Fruit fly (Drosophila melanogaster) whole organism, embryonic: Measurements from ENCODE around the gene CG12592.

Source experiments
- BEAF-32 ChIP-seq: fragments of 200-800 bp; sonication (Bioruptor generic); optimal IDR thresholded peaks from 3 replicates; lab custom pipeline; 2017; ENCODE audit warnings: missing biosample characterization, missing genetic modification characterization, mild to moderate bottlenecking, moderate library complexity, missing genetic modification reagents
- CG10267 ChIP-seq: fragments of 200-800 bp; sonication (Bioruptor generic); optimal IDR thresholded peaks from 2 replicates; lab custom pipeline; 2018; ENCODE audit warnings: missing biosample characterization, mild to moderate bottlenecking, missing genetic modification characterization, moderate library complexity
- CG10959 ChIP-seq: fragments of 200-800 bp; sonication (Bioruptor generic); IDR thresholded peaks from 2 replicates; pipeline ENCODE4 v1.3.6; 2022; ENCODE audit warnings: missing biosample characterization, missing genetic modification characterization
- CG10979 ChIP-seq: fragments of 200-800 bp; sonication (Bioruptor generic); optimal IDR thresholded peaks from 2 replicates; lab custom pipeline; 2018; ENCODE audit warnings: missing biosample characterization, mild to moderate bottlenecking, missing genetic modification characterization, moderate library complexity
- CG11093 ChIP-seq: fragments of 200-800 bp; sonication (Bioruptor generic); IDR thresholded peaks from 3 replicates; pipeline ENCODE4 v1.3.6; 2022; ENCODE audit warnings: missing biosample characterization, missing genetic modification characterization
- CG11247 ChIP-seq: fragments of 200-800 bp; sonication (Bioruptor generic); IDR thresholded peaks from 2 replicates; pipeline ENCODE4 v1.3.6; 2022; ENCODE audit warnings: missing biosample characterization, missing genetic modification characterization
- CG11504 ChIP-seq: fragments of 200-800 bp; sonication (Bioruptor generic); optimal IDR thresholded peaks from 3 replicates; lab custom pipeline; 2019; ENCODE audit warnings: missing biosample characterization, mild to moderate bottlenecking, missing genetic modification characterization, moderate library complexity
- CG1233 ChIP-seq: fragments of 200-800 bp; sonication (Bioruptor generic); optimal IDR thresholded peaks from 4 replicates; lab custom pipeline; 2018; ENCODE audit warnings: missing biosample characterization, mild to moderate bottlenecking, missing genetic modification characterization
- CG14710 ChIP-seq: fragments of 200-800 bp; sonication (Bioruptor generic); optimal IDR thresholded peaks from 3 replicates; lab custom pipeline; 2019; ENCODE audit warnings: missing biosample characterization, mild to moderate bottlenecking, missing genetic modification characterization, moderate library complexity
- CG17186 ChIP-seq: fragments of 200-800 bp; sonication (Bioruptor generic); optimal IDR thresholded peaks from 3 replicates; lab custom pipeline; 2017; ENCODE audit warnings: missing biosample characterization, missing genetic modification reagents, missing genetic modification characterization
- CG17385 ChIP-seq: fragments of 200-800 bp; sonication (Bioruptor generic); optimal IDR thresholded peaks from 3 replicates; lab custom pipeline; 2018; ENCODE audit warnings: missing biosample characterization, mild to moderate bottlenecking, missing genetic modification characterization
- CG18619 ChIP-seq: fragments of 200-800 bp; sonication (Bioruptor generic); optimal IDR thresholded peaks from 3 replicates; lab custom pipeline; 2017; ENCODE audit warnings: missing biosample characterization, mild to moderate bottlenecking, missing genetic modification characterization
- CG7357 ChIP-seq: fragments of 200-800 bp; sonication (Bioruptor generic); IDR thresholded peaks from 3 replicates; pipeline ENCODE4 v1.3.6; 2022; ENCODE audit warnings: missing biosample characterization, missing genetic modification characterization
- CG9609 ChIP-seq: fragments of 200-800 bp; sonication (Bioruptor generic); optimal IDR thresholded peaks from 3 replicates; lab custom pipeline; 2016; ENCODE audit warnings: missing biosample characterization, missing genetic modification characterization
- CG9727 ChIP-seq: fragments of 200-800 bp; sonication (Bioruptor generic); optimal IDR thresholded peaks from 3 replicates; lab custom pipeline; 2017; ENCODE audit warnings: missing biosample characterization, mild to moderate bottlenecking, missing genetic modification characterization
- CoRest ChIP-seq: fragments of 200-800 bp; sonication (Bioruptor generic); optimal IDR thresholded peaks from 3 replicates; lab custom pipeline; 2018; ENCODE audit warnings: missing biosample characterization, mild to moderate bottlenecking, missing genetic modification characterization, moderate library complexity
- D19A ChIP-seq: fragments of 200-800 bp; optimal IDR thresholded peaks from 3 replicates; lab custom pipeline; 2019; ENCODE audit warnings: missing biosample characterization, mild to moderate bottlenecking, missing genetic modification characterization, moderate library complexity
- Dek ChIP-seq: fragments of 200-800 bp; sonication (Bioruptor generic); optimal IDR thresholded peaks from 3 replicates; lab custom pipeline; 2019; ENCODE audit warnings: missing biosample characterization, mild to moderate bottlenecking, missing genetic modification characterization, moderate library complexity
- Lhr ChIP-seq: fragments of 200-800 bp; sonication (Bioruptor generic); optimal IDR thresholded peaks from 3 replicates; lab custom pipeline; 2017; ENCODE audit warnings: mild to moderate bottlenecking, missing biosample characterization, missing genetic modification reagents, missing genetic modification characterization
- MTF-1 ChIP-seq: fragments of 200-800 bp; sonication (Bioruptor generic); optimal IDR thresholded peaks from 2 replicates; lab custom pipeline; 2018; ENCODE audit warnings: missing biosample characterization, mild to moderate bottlenecking, missing genetic modification characterization, borderline replicate concordance
- Meics ChIP-seq: fragments of 200-800 bp; sonication (Bioruptor generic); optimal IDR thresholded peaks from 2 replicates; lab custom pipeline; 2017; ENCODE audit warnings: missing biosample characterization, mild to moderate bottlenecking, missing genetic modification characterization
- Myb ChIP-seq: fragments of 200-800 bp; sonication (Bioruptor generic); optimal IDR thresholded peaks from 2 replicates; lab custom pipeline; 2016; ENCODE audit warnings: missing biosample characterization, missing genetic modification characterization
- NC2β ChIP-seq: fragments of 200-800 bp; sonication (Bioruptor generic); optimal IDR thresholded peaks from 2 replicates; lab custom pipeline; 2016; ENCODE audit warnings: missing biosample characterization, missing genetic modification characterization
- Nf-YC ChIP-seq: fragments of 200-800 bp; optimal IDR thresholded peaks from 3 replicates; lab custom pipeline; 2019; ENCODE audit warnings: missing biosample characterization, mild to moderate bottlenecking, missing genetic modification characterization, moderate library complexity
- Oli ChIP-seq: fragments of 200-800 bp; sonication (Bioruptor generic); optimal IDR thresholded peaks from 2 replicates; lab custom pipeline; 2018; ENCODE audit warnings: missing biosample characterization, mild to moderate bottlenecking, missing genetic modification characterization, moderate library complexity
- Pdp1 ChIP-seq, 2 experiments: fragments of 200-800 bp; sonication (Bioruptor generic); optimal IDR thresholded peaks; 3 replicates each; lab custom pipeline; 2016; ENCODE audit warnings: missing biosample characterization in 2 of 2, missing genetic modification characterization in 2 of 2, mild to moderate bottlenecking in 1 of 2, moderate library complexity in 1 of 2
- Sry-δ ChIP-seq: fragments of 200-800 bp; sonication (Bioruptor generic); optimal IDR thresholded peaks from 2 replicates; lab custom pipeline; 2016; ENCODE audit warnings: missing biosample characterization, missing genetic modification characterization
- Stat92E ChIP-seq, 3 experiments: fragments of >200 bp in 2 of 3; fragments of 200-800 bp in 1 of 3; sonication (Bioruptor generic) in 1 of 3; optimal IDR thresholded peaks; 2 replicates each; lab custom pipeline; 2017 to 2019; ENCODE audit warnings: missing biosample characterization in 3 of 3, missing genetic modification characterization in 3 of 3, mild to moderate bottlenecking in 1 of 3, moderate library complexity in 1 of 3
- chif ChIP-seq, 2 experiments: fragments of 200-800 bp; sonication (Bioruptor generic); optimal IDR thresholded peaks; 3 replicates each; lab custom pipeline; 2016; ENCODE audit warnings: missing biosample characterization in 2 of 2, missing genetic modification characterization in 2 of 2
- ewg ChIP-seq: fragments of 200-800 bp; sonication (Bioruptor generic); optimal IDR thresholded peaks from 3 replicates; lab custom pipeline; 2017; ENCODE audit warnings: mild to moderate bottlenecking, missing biosample characterization, missing genetic modification reagents, missing genetic modification characterization
- gem ChIP-seq: fragments of 200-800 bp; sonication (Bioruptor generic); optimal IDR thresholded peaks from 2 replicates; lab custom pipeline; 2019; ENCODE audit warnings: missing biosample characterization, mild to moderate bottlenecking, missing genetic modification characterization, moderate library complexity
- gfzf ChIP-seq: fragments of 200-800 bp; sonication (Bioruptor generic); optimal IDR thresholded peaks from 2 replicates; lab custom pipeline; 2016; ENCODE audit warnings: missing biosample characterization, mild to moderate bottlenecking, missing genetic modification characterization, moderate library complexity
- gro ChIP-seq: fragments of 200-800 bp; sonication (Bioruptor generic); optimal IDR thresholded peaks from 2 replicates; lab custom pipeline; 2016; ENCODE audit warnings: missing biosample characterization, missing genetic modification characterization
- gsb-n ChIP-seq: fragments of 200-800 bp; sonication (Bioruptor generic); optimal IDR thresholded peaks from 3 replicates; lab custom pipeline; 2018; ENCODE audit warnings: missing biosample characterization, mild to moderate bottlenecking, missing genetic modification characterization
- hbn ChIP-seq: fragments of 200-800 bp; sonication (Bioruptor generic); IDR thresholded peaks from 2 replicates; pipeline ENCODE4 v1.3.6; 2022; ENCODE audit warnings: missing biosample characterization, missing genetic modification characterization; ENCODE audit not compliant: partially characterized antibody
- hkb ChIP-seq, 2 experiments: fragments of 200-800 bp in 1 of 2; fragments of >200 bp in 1 of 2; sonication (Bioruptor generic) in 1 of 2; IDR thresholded peaks in 1 of 2; optimal IDR thresholded peaks in 1 of 2; 2 replicates each; pipeline versions ENCODE4 v1.3.6 to Lab custom; 2017 to 2022; ENCODE audit warnings: missing biosample characterization in 1 of 2, missing genetic modification characterization in 1 of 2
- insv ChIP-seq, 2 experiments: fragments of 200-800 bp; sonication (Bioruptor generic); optimal IDR thresholded peaks; 3 replicates each; lab custom pipeline; 2016 to 2018; ENCODE audit warnings: missing biosample characterization in 2 of 2, missing genetic modification characterization in 2 of 2
- lov ChIP-seq, 2 experiments: fragments of 200-800 bp in 1 of 2; fragments of >200 bp in 1 of 2; sonication (Bioruptor generic) in 1 of 2; IDR thresholded peaks in 1 of 2; optimal IDR thresholded peaks in 1 of 2; 2 replicates in 1 of 2; 3 replicates in 1 of 2; pipeline versions ENCODE4 v1.3.6 to Lab custom; 2017 to 2022; ENCODE audit warnings: missing biosample characterization in 1 of 2, missing genetic modification characterization in 1 of 2
- nom ChIP-seq: fragments of 200-800 bp; sonication (Bioruptor generic); optimal IDR thresholded peaks from 2 replicates; lab custom pipeline; 2017; ENCODE audit warnings: missing biosample characterization, missing genetic modification characterization, mild to moderate bottlenecking, moderate library complexity, missing genetic modification reagents
- otp ChIP-seq: fragments of 200-800 bp; sonication (Bioruptor generic); IDR thresholded peaks from 3 replicates; pipeline ENCODE4, ENCODE4 v1.3.6; 2022; ENCODE audit warnings: missing biosample characterization, missing genetic modification characterization
- pho ChIP-seq: fragments of 200-800 bp; sonication (Bioruptor generic); optimal IDR thresholded peaks from 2 replicates; lab custom pipeline; 2016; ENCODE audit warnings: missing biosample characterization, missing genetic modification characterization
- phol ChIP-seq: fragments of 200-800 bp; sonication (Bioruptor generic); optimal IDR thresholded peaks from 3 replicates; lab custom pipeline; 2018; ENCODE audit warnings: missing biosample characterization, mild to moderate bottlenecking, missing genetic modification characterization, moderate library complexity
- shn ChIP-seq: fragments of 200-800 bp; sonication (Bioruptor generic); optimal IDR thresholded peaks from 3 replicates; lab custom pipeline; 2016; ENCODE audit warnings: missing biosample characterization, missing genetic modification characterization
- stwl ChIP-seq: fragments of 200-800 bp; sonication (Bioruptor generic); optimal IDR thresholded peaks from 3 replicates; lab custom pipeline; 2018; ENCODE audit warnings: missing biosample characterization, mild to moderate bottlenecking, missing genetic modification characterization, moderate library complexity
- sug ChIP-seq: fragments of 200-800 bp; optimal IDR thresholded peaks from 2 replicates; lab custom pipeline; 2019; ENCODE audit warnings: missing biosample characterization, mild to moderate bottlenecking, missing genetic modification characterization, moderate library complexity
- trem ChIP-seq: fragments of 200-800 bp; optimal IDR thresholded peaks from 3 replicates; lab custom pipeline; 2019; ENCODE audit warnings: missing biosample characterization, mild to moderate bottlenecking, missing genetic modification characterization, moderate library complexity
- tup ChIP-seq: fragments of 200-800 bp; sonication (Bioruptor generic); optimal IDR thresholded peaks from 2 replicates; lab custom pipeline; 2016; ENCODE audit warnings: missing biosample characterization, mild to moderate bottlenecking, missing genetic modification characterization, moderate library complexity
- vfl ChIP-seq: fragments of 200-800 bp; sonication (Bioruptor generic); optimal IDR thresholded peaks from 2 replicates; lab custom pipeline; 2016; ENCODE audit warnings: missing biosample characterization, missing genetic modification characterization

The CG12592 gene

dm6 chr3R:10349987-10350386, 11.8 kb downstream of the CG12592 start, which contains the start of gene jumu (continued):
- TF ChIP-seq lov (optimal IDR thresholded peaks at IDR 0.05; lab: Kevin White, UChicago) (no peak), lov (GFP tag; IDR thresholded peaks at IDR 0.05; lab: Robert Waterston, UW) (no peak), NC2β (GFP tag; lab: Kevin White, UChicago) (peak; percentile 34), Stat92E (GFP tag; optimal IDR thresholded peaks at IDR 0.05; lab: Kevin White, UChicago) (peak in 1 of 3 experiments; percentile 45), CG11504 (tag; lab: Kevin White, UChicago) (peak; percentile 75), nom (GFP tag; lab: Kevin White, UChicago) (peak; percentile 16), shn (GFP tag; lab: Kevin White, UChicago) (peak; percentile 5), gro (peak; percentile 34), otp (GFP tag; lab: Robert Waterston, UW) (no peak), Lhr (GFP tag; lab: Kevin White, UChicago) (peak; percentile 96), CG17186 (GFP tag; lab: Kevin White, UChicago) (peak; percentile 61), pho (peak; percentile 17), hbn (GFP tag; lab: Robert Waterston, UW) (no peak), CG11247 (no peak), CG18619 (GFP tag; lab: Kevin White, UChicago) (peak; percentile 9), sug (tag; lab: Kevin White, UChicago) (peak; percentile 41), vfl (peak; percentile 31), CG10979 (tag; lab: Kevin White, UChicago) (no peak), CG7357 (GFP tag; lab: Robert Waterston, UW) (no peak), Nf-YC (peak; percentile 25), BEAF-32 (peak; percentile 58), CoRest (tag; lab: Kevin White, UChicago) (peak; percentile 80), phol (peak; percentile 58), Meics (GFP tag; lab: Kevin White, UChicago) (peak; percentile 7), trem (tag; lab: Kevin White, UChicago) (peak; percentile 82), Pdp1 (GFP tag; optimal IDR thresholded peaks at IDR 0.05; lab: Kevin White, UChicago) (peak in 1 of 2 experiments; percentile 61), hkb (optimal IDR thresholded peaks at IDR 0.05; lab: Kevin White, UChicago) (peak; percentile 18), hkb (GFP tag; IDR thresholded peaks at IDR 0.05; lab: Robert Waterston, UW) (no peak), stwl (tag; lab: Kevin White, UChicago) (peak; percentile 36), Sry-δ (GFP tag; lab: Kevin White, UChicago) (peak; percentile 44), D19A (tag; lab: Kevin White, UChicago) (peak; percentile 9), insv (GFP tag; optimal IDR thresholded peaks at IDR 0.05; lab: Kevin White, UChicago) (peak in 1 of 2 experiments; percentile 54), CG14710 (tag; lab: Kevin White, UChicago) (peak; percentile 84), CG10959 (no peak), CG9609 (GFP tag; lab: Kevin White, UChicago) (peak; percentile 40), ewg (GFP tag; lab: Kevin White, UChicago) (peak; percentile 1), Dek (tag; lab: Kevin White, UChicago) (peak; percentile 49), Oli (tag; lab: Kevin White, UChicago) (no peak), gfzf (GFP tag; lab: Kevin White, UChicago) (peak; percentile 98), chif (GFP tag; optimal IDR thresholded peaks at IDR 0.05; lab: Kevin White, UChicago) (peak in 1 of 2 experiments; percentile 0), CG10267 (tag; lab: Kevin White, UChicago) (peak; percentile 72), CG9727 (GFP tag; lab: Kevin White, UChicago) (peak; percentile 23), gem (tag; lab: Kevin White, UChicago) (peak; percentile 25), Myb (GFP tag; lab: Kevin White, UChicago) (peak; percentile 100), gsb-n (tag; lab: Kevin White, UChicago) (peak; percentile 10), CG17385 (peak; percentile 58), tup (GFP tag; lab: Kevin White, UChicago) (no peak), MTF-1 (peak; percentile 15), CG1233 (no peak), CG11093 (GFP tag; lab: Robert Waterston, UW) (no peak)
